Worm (Caenorhabditis elegans): ENCODE results near the gene ptr-3.

The ptr-3 gene

DNA sequence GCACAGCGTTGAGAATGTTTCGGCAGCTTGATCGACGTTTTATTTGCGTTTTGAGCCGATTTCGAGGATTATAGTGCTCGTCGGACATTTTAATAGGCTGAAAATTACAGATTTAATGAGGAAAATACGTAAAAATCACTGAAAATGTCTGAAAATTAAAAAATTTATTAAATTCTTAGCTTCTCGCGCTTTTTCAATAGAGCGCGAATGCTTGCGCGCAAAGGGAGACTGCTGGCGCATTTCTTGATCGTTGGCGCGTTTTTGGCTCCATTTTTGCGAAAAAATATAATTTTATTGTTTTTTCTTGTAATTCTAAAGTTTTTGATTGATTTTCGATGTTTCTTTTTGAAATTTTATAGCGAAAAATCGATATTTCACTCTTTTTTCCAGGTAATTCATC, 43.5 kb upstream of the ptr-3 start, which contains the start of the genes dnsn-1 and C24H12.4 (continued):
- TF ChIP-seq mep-1 (tag; optimal IDR thresholded peaks at IDR 0.05) (peak; percentile 93), saeg-2 (GFP tag; IDR thresholded peaks at IDR 0.05) (no peak), tag-97 (GFP tag; IDR thresholded peaks at IDR 0.05) (no peak), mdl-1 (tag; optimal IDR thresholded peaks at IDR 0.05) (peak in 1 of 2 experiments; percentile 6), zip-11 (GFP tag; IDR thresholded peaks at IDR 0.05) (no peak), lsy-2 (tag; optimal IDR thresholded peaks at IDR 0.05) (peak in 1 of 2 experiments; percentile 96), unc-62 (GFP tag; optimal IDR thresholded peaks at IDR 0.05 in 1 of 2) (no peak), unc-62 (tag; optimal IDR thresholded peaks at IDR 0.05) (no peak), snpc-1.2 (GFP tag; IDR thresholded peaks at IDR 0.05) (no peak), lin-1 (GFP tag; IDR thresholded peaks at IDR 0.05) (peak; percentile 47; the same call in 1 of the 2 replicates), spr-1 (tag; optimal IDR thresholded peaks at IDR 0.05) (peak; percentile 80), jun-1 (tag; optimal IDR thresholded peaks at IDR 0.05) (peak; percentile 56), madf-5 (GFP tag; IDR thresholded peaks at IDR 0.05) (no peak), lin-29 (GFP tag; IDR thresholded peaks at IDR 0.05) (no peak), Y105C5A.15 (GFP tag; IDR thresholded peaks at IDR 0.05) (no peak), dmd-9 (GFP tag; IDR thresholded peaks at IDR 0.05) (peak; percentile 60; the same call in 1 of the 2 replicates), lin-15B (tag; optimal IDR thresholded peaks at IDR 0.05) (peak; percentile 70), rbr-2 (tag; optimal IDR thresholded peaks at IDR 0.05) (peak; percentile 89)

DNA sequence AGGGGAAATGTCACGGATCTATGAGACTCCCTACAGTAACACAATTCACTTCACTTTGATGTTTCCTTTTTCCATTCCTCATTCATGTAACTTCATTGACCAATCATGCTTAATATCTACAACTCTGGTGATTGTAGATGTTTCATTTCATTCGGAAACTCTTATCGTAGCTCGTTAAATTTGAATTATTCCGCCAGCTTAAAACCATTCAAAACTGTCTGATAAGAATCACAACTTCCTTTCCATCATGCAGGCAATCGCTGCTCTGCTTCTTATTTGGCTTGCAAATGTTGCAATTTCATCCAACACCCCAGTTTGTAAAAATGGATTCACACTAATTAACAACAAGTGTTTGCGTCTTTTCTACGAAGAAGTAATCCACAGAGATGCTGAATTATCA, 35.1 kb upstream of the ptr-3 start, which contains the start of gene clec-10:
TSS of gene clec-10 (plus strand) at position 244 of the 400 bp plus-strand sequence.
- TF ChIP-seq daf-8 (GFP tag; IDR thresholded peaks at IDR 0.05) (no peak), dve-1 (tag; optimal IDR thresholded peaks at IDR 0.05; ENCODE audit: insufficient read depth) (peak; percentile 28), Y105C5A.15 (GFP tag; IDR thresholded peaks at IDR 0.05) (no peak), pqm-1 (tag; optimal IDR thresholded peaks at IDR 0.05) (peak; percentile 84), nhr-25 (tag; optimal IDR thresholded peaks at IDR 0.05; ENCODE audit: borderline replicate concordance, insufficient read depth) (no peak)

DNA sequence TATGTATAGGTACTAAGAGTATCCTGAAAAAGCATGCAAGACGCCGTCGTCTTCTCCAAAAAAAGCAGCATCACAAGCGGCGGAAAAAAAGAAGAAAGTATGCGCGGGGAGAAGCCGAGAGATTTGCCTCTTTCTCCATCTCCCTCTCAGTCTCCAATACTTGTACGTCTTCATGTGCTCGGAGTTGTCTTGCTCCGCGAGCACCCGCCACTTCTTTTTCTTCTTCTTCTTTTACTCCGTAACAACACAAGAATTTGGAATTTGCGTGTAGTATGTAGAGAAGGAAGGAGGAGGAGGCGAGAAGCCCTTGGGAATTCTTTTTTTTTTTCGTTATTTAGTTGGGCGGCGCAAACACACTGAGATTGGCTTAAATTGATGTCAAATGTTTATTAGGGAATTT, 33.9 kb upstream of the ptr-3 start:
- TF ChIP-seq ZK546.5 (tag; optimal IDR thresholded peaks at IDR 0.05) = no peak
- TF ChIP-seq aha-1 (tag) = peak; percentile 89
- TF ChIP-seq mes-2 (tag; optimal IDR thresholded peaks at IDR 0.05; ENCODE audit: poor library complexity, severe bottlenecking) = peak; percentile 6
- TF ChIP-seq tra-1 (GFP tag; IDR thresholded peaks at IDR 0.05) = no peak
- peak; percentile 48 for TF ChIP-seq fkh-10 (GFP tag; optimal IDR thresholded peaks at IDR 0.05)
- TF ChIP-seq zag-1 (tag; optimal IDR thresholded peaks at IDR 0.05) = no peak
- peak; percentile 64 for TF ChIP-seq hmg-1.1 (GFP tag; IDR thresholded peaks at IDR 0.05)
- TF ChIP-seq Y75B8A.6 (GFP tag; IDR thresholded peaks at IDR 0.05) = no peak
- no peak for TF ChIP-seq attf-4 (tag; optimal IDR thresholded peaks at IDR 0.05)
- peak; percentile 48 for TF ChIP-seq mep-1 (tag; optimal IDR thresholded peaks at IDR 0.05)
- TF ChIP-seq lsy-2 (tag; optimal IDR thresholded peaks at IDR 0.05) = peak in 1 of 2 experiments; percentile 34
- no peak for TF ChIP-seq unc-130 (GFP tag; optimal IDR thresholded peaks at IDR 0.05)
- TF ChIP-seq rbr-2 (tag; optimal IDR thresholded peaks at IDR 0.05) = peak; percentile 18
- no peak for TF ChIP-seq dmd-6 (GFP tag; IDR thresholded peaks at IDR 0.05)
- peak; percentile 26 for TF ChIP-seq F37D6.2 (tag; optimal IDR thresholded peaks at IDR 0.05)
- no peak for TF ChIP-seq daf-16 (GFP tag; optimal IDR thresholded peaks at IDR 0.05)
- TF ChIP-seq daf-16 (tag; optimal IDR thresholded peaks at IDR 0.05) = no peak

DNA sequence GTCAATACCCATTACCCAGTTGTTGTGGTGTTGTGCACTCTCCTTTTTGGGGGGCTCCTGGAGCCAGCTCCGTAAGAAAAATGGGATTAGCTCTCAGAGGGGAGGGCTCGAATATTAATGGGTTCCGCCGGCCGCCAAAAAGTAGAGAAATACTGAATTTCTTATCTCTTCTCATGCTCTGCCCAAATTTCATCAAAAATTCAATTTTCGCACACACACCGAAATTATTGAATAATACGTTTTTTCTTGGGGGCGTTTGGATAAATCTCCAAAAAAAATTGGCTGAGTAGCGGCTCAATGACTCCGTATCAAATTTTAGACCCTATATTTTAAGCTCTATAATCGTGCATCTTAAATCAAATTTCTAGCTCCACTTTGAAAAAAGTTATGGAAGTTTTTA, 32.8 kb upstream of the ptr-3 start:
- no peak for TF ChIP-seq F37D6.2 (tag; optimal IDR thresholded peaks at IDR 0.05)
- TF ChIP-seq aha-1 (tag) = peak; percentile 8
- no peak for TF ChIP-seq ceh-44 (GFP tag; IDR thresholded peaks at IDR 0.05)
- no peak for TF ChIP-seq hmg-1.1 (GFP tag; IDR thresholded peaks at IDR 0.05)
